Fruit fly (Drosophila melanogaster): ENCODE results near the gene CG31230.

DNA sequence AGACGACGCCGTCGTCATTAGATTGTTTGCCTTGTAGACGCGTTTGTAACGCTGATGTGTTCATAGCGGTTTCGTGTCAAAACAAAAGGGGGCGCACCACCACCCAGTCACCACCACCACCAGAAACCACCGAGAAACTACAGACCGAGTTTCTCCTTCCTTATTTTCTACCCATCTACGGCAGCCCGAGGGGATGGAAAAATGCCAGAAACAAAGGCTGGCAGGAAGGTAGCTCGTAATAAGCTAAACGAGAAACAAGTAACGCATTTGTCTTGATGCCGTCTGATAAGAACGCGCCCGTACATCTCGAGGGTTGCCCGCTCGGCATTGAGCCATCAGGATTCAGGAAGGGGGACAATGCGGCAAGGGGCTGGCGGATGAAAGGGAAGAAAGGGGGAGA lies 36.0 kb downstream of the CG31230 start:
- no peak for TF ChIP-seq CG14655 (GFP tag; optimal IDR thresholded peaks at IDR 0.05)
- no peak for TF ChIP-seq CG9948 (tag; optimal IDR thresholded peaks at IDR 0.05)
- TF ChIP-seq CG8301 (tag; optimal IDR thresholded peaks at IDR 0.05), result no peak
- TF ChIP-seq CG13204 (GFP tag; optimal IDR thresholded peaks at IDR 0.05), result no peak
- no peak for TF ChIP-seq CG32121 (GFP tag; IDR thresholded peaks at IDR 0.05)
- no peak for TF ChIP-seq EcR (GFP tag; optimal IDR thresholded peaks at IDR 0.05)
- no peak for TF ChIP-seq D1 (tag; optimal IDR thresholded peaks at IDR 0.05)
- no peak for TF ChIP-seq Pif1A (GFP tag; optimal IDR thresholded peaks at IDR 0.05)
